Worm (Caenorhabditis elegans) whole organism, midembryonic: Measurements from ENCODE around the gene F10D2.16.

ENCODE experiments used
- T22C8.4 ChIP-seq: fragments of 200-800 bp; sonication (Bioruptor generic); IDR thresholded peaks from 2 replicates; pipeline ENCODE4 v1.3.6; 2022; ENCODE audit warnings: missing genetic modification characterization, missing compliant biosample characterization
- cog-1 ChIP-seq: sonication (generic microtip); optimal IDR thresholded peaks from 2 replicates; lab custom pipeline; 2016; ENCODE audit warnings: missing genetic modification characterization, missing compliant biosample characterization
- flt-1 ChIP-seq: fragments of 200-800 bp; sonication (Bioruptor generic); IDR thresholded peaks from 2 replicates; pipeline ENCODE4 v1.3.6; 2022; ENCODE audit warnings: missing genetic modification characterization, missing compliant biosample characterization
- klf-2 ChIP-seq: fragments of 200-800 bp; sonication (Bioruptor generic); conservative IDR thresholded peaks from 2 replicates; pipeline ENCODE4 v1.3.6; 2022; ENCODE audit warnings: missing genetic modification reagents, missing genetic modification characterization, missing compliant biosample characterization
- med-1 ChIP-seq: sonication (generic microtip); optimal IDR thresholded peaks from 2 replicates; lab custom pipeline; 2017; ENCODE audit warnings: missing genetic modification characterization, mild to moderate bottlenecking, missing compliant biosample characterization, antibody characterized with exemption, missing genetic modification reagents; ENCODE audit not compliant: insufficient read depth
- ref-1 ChIP-seq: fragments of 200-800 bp; sonication (Bioruptor generic); conservative IDR thresholded peaks from 2 replicates; pipeline ENCODE4 v1.3.6; 2022; ENCODE audit warnings: missing genetic modification reagents, missing genetic modification characterization, missing compliant biosample characterization
- tab-1 ChIP-seq: fragments of 200-800 bp; sonication (Bioruptor generic); IDR thresholded peaks from 2 replicates; pipeline ENCODE4 v1.3.6; 2022; ENCODE audit warnings: missing genetic modification characterization, missing compliant biosample characterization
- ztf-23 ChIP-seq: fragments of 200-800 bp; sonication (Bioruptor generic); IDR thresholded peaks from 2 replicates; pipeline ENCODE4 v1.3.6; 2022; ENCODE audit warnings: missing genetic modification reagents, missing genetic modification characterization, missing compliant biosample characterization
- ztf-29 ChIP-seq: fragments of 200-800 bp; sonication (Bioruptor generic); IDR thresholded peaks from 2 replicates; pipeline ENCODE4 v1.3.6; 2022; ENCODE audit warnings: missing genetic modification reagents, missing genetic modification characterization, missing compliant biosample characterization

The F10D2.16 gene

DNA sequence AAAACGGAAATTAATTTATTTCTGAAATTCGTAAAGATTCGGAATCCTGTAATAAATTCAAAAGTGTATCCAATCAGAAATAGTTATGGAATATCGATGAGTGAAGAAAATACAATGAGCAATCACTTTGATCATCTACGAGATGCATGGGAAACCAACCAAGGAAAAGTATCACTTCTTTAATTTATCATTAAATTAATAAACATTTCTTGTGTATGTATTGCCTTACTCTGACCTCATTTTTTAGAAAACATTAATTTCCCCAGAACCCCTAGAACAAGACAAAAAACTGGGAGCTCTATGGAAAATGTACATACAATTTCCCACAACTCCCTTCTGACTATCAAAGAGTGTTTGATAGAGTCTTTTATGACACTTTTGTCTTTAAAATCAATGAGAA lies at the start of gene F10D2.16:
F10D2.16 (plus strand) TSS at position 301 of the 400 bp plus-strand sequence.
- TF ChIP-seq flt-1 (no peak), T22C8.4 (no peak)

DNA sequence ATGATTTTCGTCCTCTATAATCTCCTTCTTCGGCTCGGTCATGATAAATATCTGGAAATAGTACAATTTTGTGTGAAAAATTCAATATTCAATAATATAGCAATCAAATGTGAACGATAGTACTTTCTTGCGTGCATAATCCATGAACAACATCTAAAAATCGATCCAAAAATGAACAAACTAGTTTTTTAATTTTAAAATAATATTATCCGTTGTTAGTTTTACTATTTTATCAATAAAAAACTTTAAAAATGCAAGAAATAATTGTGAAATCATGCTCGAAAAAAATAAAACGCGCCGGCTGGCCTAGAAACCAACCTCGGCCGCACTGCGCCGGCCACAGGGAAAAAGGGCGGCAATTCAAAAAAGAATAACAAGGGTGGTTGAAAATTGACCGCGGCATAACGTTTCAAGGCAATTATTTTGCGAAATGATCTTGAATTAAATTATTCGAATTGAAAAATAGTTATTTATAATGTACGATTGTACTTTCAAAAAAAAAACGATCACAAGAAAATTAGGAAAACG lies 49.4 kb upstream of the F10D2.16 start, which contains the start of gene mys-1:
mys-1 (minus strand) TSS at position 51 of the 528 bp plus-strand sequence.
- TF ChIP-seq ztf-23 (GFP tag; lab: Robert Waterston, UW) = peak; percentile 70
- no peak for TF ChIP-seq cog-1 (tag; lab: Kevin White, UChicago)

DNA sequence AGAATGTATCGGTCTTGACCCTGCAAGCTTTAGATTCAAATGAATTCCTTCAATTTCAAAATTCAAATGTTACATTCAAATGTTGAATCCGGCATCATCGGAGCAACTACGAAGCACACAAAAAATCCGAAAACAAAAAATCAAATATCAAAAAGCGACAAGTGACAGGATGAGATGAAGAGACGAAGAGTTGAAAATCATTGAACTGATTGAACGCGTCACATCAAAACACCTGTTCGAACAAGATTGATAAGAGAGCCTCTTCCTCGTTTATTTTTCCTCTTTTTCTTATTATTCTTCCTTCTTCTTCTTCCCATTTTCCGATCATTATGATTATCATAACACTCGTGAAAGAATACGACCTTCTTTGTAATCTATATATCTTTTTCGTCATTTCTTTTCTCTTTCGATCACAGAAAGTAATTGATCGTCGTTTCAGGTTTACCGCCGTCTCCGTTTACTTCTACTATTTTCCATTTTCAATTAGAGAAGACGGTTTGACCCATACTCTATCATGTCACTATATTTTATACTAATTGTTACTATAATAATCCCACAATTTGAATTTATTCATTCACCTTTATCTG lies 48.5 kb upstream of the F10D2.16 start, which contains the start of gene VC5.2:
VC5.2 (plus strand) TSS at position 439 of the 587 bp plus-strand sequence.
- TF ChIP-seq ztf-29 (GFP tag; lab: Robert Waterston, UW) (no peak), T22C8.4 (no peak), flt-1 (no peak), med-1 (GFP tag; lab: Kevin White, UChicago) (no peak), ztf-23 (GFP tag; lab: Robert Waterston, UW) (no peak), cog-1 (tag; lab: Kevin White, UChicago) (no peak)

DNA sequence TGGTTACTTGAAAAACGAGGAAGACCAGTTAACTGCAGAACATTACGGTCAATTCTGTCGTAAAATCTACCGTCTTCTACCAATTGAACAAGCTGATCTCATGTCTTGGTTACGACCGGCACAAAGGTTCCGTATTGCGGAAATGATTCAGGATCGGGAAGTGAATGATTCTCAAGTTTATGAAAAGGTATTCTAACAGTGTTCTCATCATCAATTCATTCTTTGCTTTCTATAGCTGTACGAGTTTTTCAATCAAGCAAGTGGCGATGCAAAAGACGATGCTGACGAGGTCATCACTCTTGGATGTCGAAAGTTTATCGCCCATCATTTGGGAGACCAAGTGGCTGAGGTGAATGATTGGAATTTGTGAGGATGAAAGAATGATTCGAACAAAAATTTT lies 46.7 kb upstream of the F10D2.16 start:
- no peak for TF ChIP-seq ref-1 (GFP tag; lab: Robert Waterston, UW)
- TF ChIP-seq cog-1 (tag; lab: Kevin White, UChicago) = no peak
- TF ChIP-seq ztf-23 (GFP tag; lab: Robert Waterston, UW) = no peak
- no peak for TF ChIP-seq klf-2 (GFP tag; lab: Robert Waterston, UW)
- no peak for TF ChIP-seq ztf-29 (GFP tag; lab: Robert Waterston, UW)
- no peak for TF ChIP-seq T22C8.4
- no peak for TF ChIP-seq tab-1 (GFP tag; lab: Robert Waterston, UW)
- TF ChIP-seq flt-1 = no peak
- TF ChIP-seq med-1 (GFP tag; lab: Kevin White, UChicago) = no peak

DNA sequence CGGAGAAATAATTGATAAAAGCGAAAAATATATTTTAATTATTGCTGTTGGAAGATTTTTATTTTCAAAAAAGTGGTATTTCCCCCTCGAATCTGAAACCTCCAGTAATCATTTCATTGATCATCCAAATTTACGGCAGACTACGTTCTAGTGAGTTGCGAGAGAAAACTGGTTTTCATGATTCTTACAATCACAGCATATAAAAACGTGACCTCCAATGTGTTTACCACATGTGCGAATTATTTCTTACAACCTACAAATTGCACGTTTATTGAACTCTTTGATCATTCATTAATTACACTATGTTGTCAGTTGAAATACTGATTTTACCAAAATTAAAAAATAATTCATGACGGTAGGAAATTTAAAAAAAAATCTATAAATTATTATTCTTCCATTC lies 44.8 kb upstream of the F10D2.16 start:
- TF ChIP-seq tab-1 (GFP tag; lab: Robert Waterston, UW) (no peak), T22C8.4 (no peak), ztf-29 (GFP tag; lab: Robert Waterston, UW) (no peak), ref-1 (GFP tag; lab: Robert Waterston, UW) (no peak), med-1 (GFP tag; lab: Kevin White, UChicago) (no peak), flt-1 (no peak), klf-2 (GFP tag; lab: Robert Waterston, UW) (no peak), ztf-23 (GFP tag; lab: Robert Waterston, UW) (no peak)

DNA sequence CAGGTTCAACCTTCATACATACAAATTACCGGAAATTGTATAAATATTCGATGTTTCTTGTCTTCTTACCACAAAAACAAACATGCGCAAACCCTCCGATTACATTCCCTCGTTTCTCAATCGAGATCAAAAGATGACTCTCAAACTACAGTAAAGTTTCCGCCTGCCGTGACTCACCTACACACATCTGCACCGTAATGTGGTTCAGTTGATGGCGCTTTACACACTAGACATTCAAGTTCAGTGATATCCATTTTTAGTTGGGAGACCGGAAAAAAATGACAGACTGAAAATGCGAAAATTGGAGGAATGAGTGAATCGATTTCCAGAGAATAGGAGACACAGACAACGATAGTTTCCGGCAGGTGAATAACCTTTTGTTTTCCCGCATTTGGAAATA lies 42.8 kb upstream of the F10D2.16 start, which contains the start of gene nhr-286:
nhr-286 (minus strand) TSS at position 324 of the 400 bp plus-strand sequence.
- TF ChIP-seq ztf-29 (GFP tag; lab: Robert Waterston, UW) (no peak), tab-1 (GFP tag; lab: Robert Waterston, UW) (no peak)

DNA sequence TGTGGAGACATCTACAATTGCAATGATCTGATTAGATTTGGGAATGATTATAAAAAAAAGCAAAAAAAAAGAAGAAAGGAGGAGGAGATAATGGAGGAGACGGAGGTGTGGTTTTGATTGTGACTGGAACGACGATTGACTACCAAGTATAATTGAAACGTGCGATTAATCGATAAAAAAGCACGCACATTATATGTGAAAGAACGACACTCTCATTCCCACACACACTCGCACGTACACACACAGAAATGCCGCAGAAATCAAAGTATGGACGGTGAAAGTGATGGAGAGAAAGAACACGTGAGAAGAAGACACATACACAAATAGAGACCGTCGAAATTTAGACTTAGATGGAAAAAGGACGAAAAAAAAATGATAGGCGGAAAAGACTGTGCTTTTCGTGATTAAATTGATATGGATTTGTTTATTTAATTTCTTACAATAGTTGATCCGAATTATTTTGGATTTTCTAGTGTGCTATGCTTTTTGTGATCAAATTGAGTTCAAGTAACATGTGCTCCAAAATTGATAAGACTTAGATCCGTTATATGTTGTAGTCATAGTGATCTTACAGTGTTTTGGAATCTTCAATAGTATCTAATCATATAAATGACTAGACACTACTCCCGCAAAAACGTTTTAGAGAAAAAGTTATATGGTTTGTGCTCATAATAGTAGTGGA lies 40.2 kb upstream of the F10D2.16 start, which contains the start of gene nhr-135:
nhr-135 (minus strand) TSS at position 51 of the 682 bp plus-strand sequence.
- TF ChIP-seq T22C8.4 (peak; percentile 38; the same call in 1 of the 2 replicates), flt-1 (no peak)

DNA sequence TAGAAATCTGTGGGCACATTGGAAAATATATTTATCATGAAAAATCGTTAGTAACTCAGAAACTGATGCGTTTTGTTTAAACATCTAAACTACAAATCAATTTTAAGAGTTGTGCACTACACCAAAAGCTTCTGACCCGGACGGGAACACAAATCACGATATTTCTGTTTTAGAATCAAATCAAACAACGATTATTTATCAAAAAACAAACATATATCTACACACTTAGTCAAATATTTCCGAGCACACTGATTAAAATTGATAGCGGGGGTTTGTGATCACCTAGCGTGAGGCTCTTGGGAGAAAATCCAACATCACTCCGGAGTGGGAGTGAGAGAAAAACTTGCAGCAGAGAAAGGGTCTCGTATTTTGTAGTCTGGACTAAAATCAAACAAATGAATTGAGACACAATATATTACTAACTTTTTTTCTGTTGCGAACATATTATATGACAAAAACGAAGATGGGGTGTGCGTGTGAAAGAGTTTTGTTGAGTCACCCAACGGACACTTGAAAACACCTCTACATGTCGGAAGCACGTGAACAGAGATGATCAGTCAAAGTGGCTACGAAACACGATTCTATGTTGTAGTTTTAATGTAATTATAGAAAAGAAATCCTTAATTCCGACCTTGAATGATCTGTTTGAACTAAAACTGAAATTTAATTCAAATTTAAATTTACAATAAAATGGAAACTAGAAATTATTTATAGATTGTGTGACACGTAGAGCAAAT lies 38.6 kb upstream of the F10D2.16 start:
- TF ChIP-seq cog-1 (tag; lab: Kevin White, UChicago) (no peak), ztf-29 (GFP tag; lab: Robert Waterston, UW) (no peak), T22C8.4 (no peak), klf-2 (GFP tag; lab: Robert Waterston, UW) (no peak), tab-1 (GFP tag; lab: Robert Waterston, UW) (no peak), med-1 (GFP tag; lab: Kevin White, UChicago) (no peak), flt-1 (no peak), ztf-23 (GFP tag; lab: Robert Waterston, UW) (no peak)

DNA sequence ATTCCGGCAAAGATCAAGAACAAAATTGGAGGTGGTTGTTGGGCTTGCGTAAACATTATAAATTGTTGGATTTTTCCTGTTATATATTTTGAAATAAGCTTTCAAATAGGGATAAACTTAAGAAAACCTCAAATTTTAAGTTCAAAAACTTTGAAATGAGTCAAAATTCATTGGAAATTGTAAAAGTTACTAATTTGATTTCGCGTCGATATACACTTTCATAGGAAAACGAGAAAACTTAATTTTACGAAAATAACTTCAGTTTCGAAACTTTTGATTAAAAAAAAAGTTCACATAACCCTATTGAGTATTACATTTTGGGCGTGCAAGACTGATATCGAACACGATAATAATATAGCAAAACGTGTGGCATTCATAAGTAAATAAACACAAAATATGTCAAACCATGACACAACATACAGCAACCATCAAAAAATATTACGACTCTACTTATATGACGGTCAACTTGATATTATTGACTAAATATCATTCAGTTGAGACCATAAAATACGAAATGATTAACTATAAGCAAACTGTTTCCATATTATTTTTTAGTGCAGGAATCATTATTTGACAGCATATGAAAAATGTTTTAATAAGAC lies 37.8 kb upstream of the F10D2.16 start:
- TF ChIP-seq flt-1 = no peak
- no peak for TF ChIP-seq med-1 (GFP tag; lab: Kevin White, UChicago)
- no peak for TF ChIP-seq ztf-29 (GFP tag; lab: Robert Waterston, UW)
- no peak for TF ChIP-seq klf-2 (GFP tag; lab: Robert Waterston, UW)
- no peak for TF ChIP-seq T22C8.4
- TF ChIP-seq tab-1 (GFP tag; lab: Robert Waterston, UW) = no peak
- TF ChIP-seq ref-1 (GFP tag; lab: Robert Waterston, UW) = no peak

DNA sequence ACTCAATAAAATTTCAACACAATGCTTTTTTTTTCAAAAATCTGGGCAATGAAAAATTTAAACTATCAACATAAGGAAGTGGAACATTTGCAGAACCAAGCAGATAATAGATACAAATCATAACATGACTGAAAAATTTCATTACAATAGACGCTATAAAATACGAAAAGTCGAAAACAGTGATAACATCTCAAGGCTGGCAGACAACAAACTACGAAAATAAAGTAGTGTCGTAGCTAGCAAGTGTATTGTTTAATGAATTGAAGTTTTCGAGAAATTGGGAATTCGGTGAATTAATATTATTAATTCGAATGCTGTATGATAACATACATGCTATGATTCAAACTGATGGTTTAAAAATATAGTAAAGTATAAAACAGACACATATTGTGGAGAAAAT lies 37.3 kb upstream of the F10D2.16 start:
- TF ChIP-seq ztf-23 (GFP tag; lab: Robert Waterston, UW) (no peak), flt-1 (no peak), T22C8.4 (no peak), ref-1 (GFP tag; lab: Robert Waterston, UW) (no peak)
